Worm (Caenorhabditis elegans): Measurements from ENCODE around the gene T16H12.13.

T16H12.13 gene

DNA sequence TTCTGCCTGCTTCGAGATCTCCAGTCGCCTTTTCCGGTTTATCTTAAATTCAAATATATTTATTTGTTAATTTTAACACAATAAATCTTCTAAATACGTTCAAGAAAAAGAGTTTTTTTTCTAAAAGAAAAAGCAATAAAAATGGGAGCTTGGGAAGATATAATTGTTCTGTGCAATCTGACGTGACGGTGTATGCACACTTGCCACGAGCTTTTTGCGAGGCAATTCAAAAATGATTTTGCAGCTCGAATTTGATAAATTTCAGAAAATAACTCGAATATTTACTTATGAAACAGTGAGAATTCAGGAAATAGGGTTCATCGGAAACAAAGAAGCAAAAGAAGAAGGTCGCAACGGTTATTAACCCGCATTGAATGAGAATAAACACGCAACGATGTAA is 7.9 kb downstream of the T16H12.13 start (continued):
- TF ChIP-seq aly-2 (tag; optimal IDR thresholded peaks at IDR 0.05) (no peak), ztf-4 (tag; optimal IDR thresholded peaks at IDR 0.05) (no peak), C16A3.4 (tag; optimal IDR thresholded peaks at IDR 0.05) (no peak), efl-1 (optimal IDR thresholded peaks at IDR 0.05) (peak; percentile 45 to 93), efl-1 (GFP tag; optimal IDR thresholded peaks at IDR 0.05 in 1 of 2) (peak; percentile 90 to 99), mdl-1 (tag; optimal IDR thresholded peaks at IDR 0.05) (peak in 1 of 2 experiments; percentile 30), fkh-8 (tag; optimal IDR thresholded peaks at IDR 0.05) (no peak), tlp-1 (tag; optimal IDR thresholded peaks at IDR 0.05) (no peak), elt-2 (tag; optimal IDR thresholded peaks at IDR 0.05) (no peak), nhr-11 (tag; optimal IDR thresholded peaks at IDR 0.05) (no peak), nhr-20 (tag; optimal IDR thresholded peaks at IDR 0.05) (no peak), ceh-90 (tag; optimal IDR thresholded peaks at IDR 0.05) (no peak), nhr-28 (tag; optimal IDR thresholded peaks at IDR 0.05) (no peak), pax-3 (tag; optimal IDR thresholded peaks at IDR 0.05) (no peak), egl-27 (tag; optimal IDR thresholded peaks at IDR 0.05) (no peak), ceh-8 (GFP tag; optimal IDR thresholded peaks at IDR 0.05) (no peak), snpc-4 (tag; optimal IDR thresholded peaks at IDR 0.05) (no peak), lin-35 (GFP tag; optimal IDR thresholded peaks at IDR 0.05) (peak; percentile 88 to 94), nhr-71 (tag; optimal IDR thresholded peaks at IDR 0.05) (peak; percentile 21), lin-39 (tag; optimal IDR thresholded peaks at IDR 0.05) (no peak), nhr-77 (tag; optimal IDR thresholded peaks at IDR 0.05) (no peak), aha-1 (tag; optimal IDR thresholded peaks at IDR 0.05) (no peak), hpl-2 (GFP tag; optimal IDR thresholded peaks at IDR 0.05) (no peak), mab-9 (GFP tag; IDR thresholded peaks at IDR 0.05) (no peak), F16B12.6 (tag; optimal IDR thresholded peaks at IDR 0.05) (peak; percentile 79), alr-1 (tag; optimal IDR thresholded peaks at IDR 0.05; ENCODE audit: borderline replicate concordance) (no peak), grh-1 (GFP tag; IDR thresholded peaks at IDR 0.05) (no peak), sptf-1 (tag; optimal IDR thresholded peaks at IDR 0.05) (no peak), jun-1 (tag; optimal IDR thresholded peaks at IDR 0.05) (no peak), unc-62 (GFP tag; optimal IDR thresholded peaks at IDR 0.05) (no peak)

DNA sequence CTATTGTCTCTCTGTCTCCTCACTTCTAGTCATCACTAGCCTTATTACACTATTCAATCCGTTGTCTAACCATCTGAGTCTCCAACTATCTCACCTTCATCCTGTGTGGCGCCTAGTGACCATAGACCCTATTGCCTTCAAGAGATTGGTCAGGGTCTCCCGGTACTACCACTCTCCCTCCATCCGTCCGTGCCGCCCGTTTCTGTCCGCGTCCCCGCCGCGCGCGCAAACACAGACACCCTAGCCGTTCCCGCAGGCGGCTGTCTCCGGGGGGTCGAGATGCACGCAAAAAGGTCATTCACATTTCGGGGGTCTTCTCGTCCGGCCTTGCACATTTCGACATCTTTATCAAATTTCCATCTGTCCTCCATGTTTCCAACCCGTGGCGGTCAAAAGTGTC is 9.3 kb downstream of the T16H12.13 start:
- TF ChIP-seq nhr-47 (tag; optimal IDR thresholded peaks at IDR 0.05) = peak; percentile 21
- TF ChIP-seq elt-2 (tag; optimal IDR thresholded peaks at IDR 0.05) = no peak
- TF ChIP-seq ceh-63 (GFP tag; optimal IDR thresholded peaks at IDR 0.05) = no peak
- TF ChIP-seq unc-86 (tag; optimal IDR thresholded peaks at IDR 0.05) = no peak
- TF ChIP-seq sptf-1 (tag; optimal IDR thresholded peaks at IDR 0.05) = no peak
- TF ChIP-seq tlp-1 (tag; optimal IDR thresholded peaks at IDR 0.05) = no peak
- no peak for TF ChIP-seq aha-1 (tag; optimal IDR thresholded peaks at IDR 0.05)
- no peak for TF ChIP-seq ama-1 (optimal IDR thresholded peaks at IDR 0.05)
- TF ChIP-seq jun-1 (tag; optimal IDR thresholded peaks at IDR 0.05) = no peak
- TF ChIP-seq unc-30 (tag; optimal IDR thresholded peaks at IDR 0.05) = no peak
- no peak for TF ChIP-seq sox-4 (tag; optimal IDR thresholded peaks at IDR 0.05)
- TF ChIP-seq mab-9 (GFP tag; IDR thresholded peaks at IDR 0.05) = no peak
- no peak for TF ChIP-seq ztf-4 (tag; optimal IDR thresholded peaks at IDR 0.05)
- no peak for TF ChIP-seq lsy-2 (tag; optimal IDR thresholded peaks at IDR 0.05)
- TF ChIP-seq mep-1 (tag; optimal IDR thresholded peaks at IDR 0.05) = peak; percentile 22
- TF ChIP-seq ces-1 (GFP tag; optimal IDR thresholded peaks at IDR 0.05) = no peak
- no peak for TF ChIP-seq pax-3 (tag; optimal IDR thresholded peaks at IDR 0.05)
- TF ChIP-seq ceh-88 (GFP tag; IDR thresholded peaks at IDR 0.05) = no peak
- no peak for TF ChIP-seq snpc-4 (tag; optimal IDR thresholded peaks at IDR 0.05)
- no peak for TF ChIP-seq fos-1 (tag; optimal IDR thresholded peaks at IDR 0.05)
- no peak for TF ChIP-seq hpl-2 (GFP tag; optimal IDR thresholded peaks at IDR 0.05)
- peak; percentile 43 for TF ChIP-seq blmp-1 (tag; optimal IDR thresholded peaks at IDR 0.05)
- no peak for TF ChIP-seq ceh-82 (tag; optimal IDR thresholded peaks at IDR 0.05)
- TF ChIP-seq hlh-4 (tag; optimal IDR thresholded peaks at IDR 0.05) = no peak
- TF ChIP-seq rnt-1 (tag; optimal IDR thresholded peaks at IDR 0.05) = peak; percentile 33
- TF ChIP-seq sup-37 (GFP tag; optimal IDR thresholded peaks at IDR 0.05) = no peak
- no peak for TF ChIP-seq fkh-8 (tag; optimal IDR thresholded peaks at IDR 0.05)
- peak; percentile 23 for TF ChIP-seq nhr-20 (tag; optimal IDR thresholded peaks at IDR 0.05)
- no peak for TF ChIP-seq C04F5.9 (tag; optimal IDR thresholded peaks at IDR 0.05)
- TF ChIP-seq tbx-2 (tag; optimal IDR thresholded peaks at IDR 0.05) = no peak
- no peak for TF ChIP-seq zip-4 (GFP tag; optimal IDR thresholded peaks at IDR 0.05)
- TF ChIP-seq F16B12.6 (tag; optimal IDR thresholded peaks at IDR 0.05) = no peak
- no peak for TF ChIP-seq nhr-77 (tag; optimal IDR thresholded peaks at IDR 0.05)
- TF ChIP-seq zag-1 (tag; optimal IDR thresholded peaks at IDR 0.05) = no peak
- peak; percentile 32 for TF ChIP-seq dsc-1 (tag; optimal IDR thresholded peaks at IDR 0.05)
- no peak for TF ChIP-seq fkh-10 (GFP tag; optimal IDR thresholded peaks at IDR 0.05)
- no peak for TF ChIP-seq pqm-1 (tag; optimal IDR thresholded peaks at IDR 0.05)
